Fruit fly (Drosophila melanogaster): Measurements from ENCODE around the gene CG6511.
A peak's percentile ranks its signal among the peaks of the same experiment; 100 is the strongest.

CG6511 gene

dm6 chr3L:8763794-8764193, 42.7 kb downstream of the CG6511 start:
- TF ChIP-seq Clk (GFP tag; optimal IDR thresholded peaks at IDR 0.05) (no peak), Hr96 (GFP tag; optimal IDR thresholded peaks at IDR 0.05) (no peak), bab1 (GFP tag; optimal IDR thresholded peaks at IDR 0.05) (no peak), CG1620 (GFP tag; optimal IDR thresholded peaks at IDR 0.05) (no peak), cic (GFP tag; optimal IDR thresholded peaks at IDR 0.05) (no peak), CG11617 (GFP tag; optimal IDR thresholded peaks at IDR 0.05) (no peak), CG14711 (tag; optimal IDR thresholded peaks at IDR 0.05) (no peak)

DNA sequence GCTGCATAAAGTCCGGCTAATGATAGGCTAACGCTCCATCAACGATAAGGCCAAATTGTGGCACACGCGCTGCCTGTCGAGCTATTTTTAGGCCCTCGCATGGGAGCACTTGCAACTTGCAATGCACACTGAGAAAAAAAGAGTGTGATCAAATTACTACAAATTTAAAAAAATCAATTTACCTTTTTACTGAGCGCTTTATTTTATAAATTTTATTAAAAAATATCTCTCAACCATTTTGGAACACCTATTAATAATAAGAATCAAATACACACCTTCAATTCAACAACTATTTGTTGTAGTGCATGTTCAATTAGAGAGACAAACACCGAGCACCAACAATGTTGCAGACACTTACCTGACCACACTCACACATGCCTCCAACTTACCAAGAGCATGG, 44.4 kb downstream of the CG6511 start:
- TF ChIP-seq CG12768 (GFP tag; optimal IDR thresholded peaks at IDR 0.05) = no peak
- TF ChIP-seq Crg-1 (GFP tag; optimal IDR thresholded peaks at IDR 0.05) = no peak
- no peak for TF ChIP-seq Clk (GFP tag; optimal IDR thresholded peaks at IDR 0.05)
- no peak for TF ChIP-seq ovo (GFP tag; optimal IDR thresholded peaks at IDR 0.05)
- TF ChIP-seq CG5204 (GFP tag; optimal IDR thresholded peaks at IDR 0.05) = no peak
- TF ChIP-seq toe (GFP tag; optimal IDR thresholded peaks at IDR 0.05) = no peak
- no peak for TF ChIP-seq CG11617 (GFP tag; optimal IDR thresholded peaks at IDR 0.05)
- TF ChIP-seq kay (GFP tag; ENCODE audit: borderline replicate concordance) = no peak

dm6 chr3L:8765969-8766538, 44.9 kb downstream of the CG6511 start:
- TF ChIP-seq ovo (GFP tag; optimal IDR thresholded peaks at IDR 0.05) = peak; percentile 82
- peak; percentile 92 for TF ChIP-seq CG33017 (tag; optimal IDR thresholded peaks at IDR 0.05)
- peak; percentile 35 for TF ChIP-seq cic (GFP tag; optimal IDR thresholded peaks at IDR 0.05)
- peak; percentile 77 for TF ChIP-seq Clk (GFP tag; optimal IDR thresholded peaks at IDR 0.05)
- TF ChIP-seq pad (GFP tag; optimal IDR thresholded peaks at IDR 0.05) = peak; percentile 71
- peak; percentile 93 for TF ChIP-seq Hr96 (GFP tag; optimal IDR thresholded peaks at IDR 0.05)
- peak; percentile 92 for TF ChIP-seq CG7101 (tag; optimal IDR thresholded peaks at IDR 0.05)
- peak; percentile 71 for TF ChIP-seq Mnt (GFP tag; optimal IDR thresholded peaks at IDR 0.05)
- TF ChIP-seq bab1 (GFP tag; optimal IDR thresholded peaks at IDR 0.05) = peak; percentile 95
- TF ChIP-seq CG7045 (GFP tag; optimal IDR thresholded peaks at IDR 0.05) = peak; percentile 90
- TF ChIP-seq toe (GFP tag; optimal IDR thresholded peaks at IDR 0.05) = peak; percentile 69
- TF ChIP-seq Crg-1 (GFP tag; optimal IDR thresholded peaks at IDR 0.05) = peak; percentile 97
- peak; percentile 91 for TF ChIP-seq CG1620 (GFP tag; optimal IDR thresholded peaks at IDR 0.05)
- peak; percentile 87 for TF ChIP-seq CG12768 (GFP tag; optimal IDR thresholded peaks at IDR 0.05)
- no peak for TF ChIP-seq cnc (optimal IDR thresholded peaks at IDR 0.05)
- peak; percentile 76 for TF ChIP-seq CG14711 (tag; optimal IDR thresholded peaks at IDR 0.05)
- TF ChIP-seq CG11617 (GFP tag; optimal IDR thresholded peaks at IDR 0.05) = peak; percentile 94
- TF ChIP-seq kay (GFP tag; ENCODE audit: borderline replicate concordance) = no peak
- TF ChIP-seq CG5204 (GFP tag; optimal IDR thresholded peaks at IDR 0.05) = peak; percentile 95
- TF ChIP-seq tj (GFP tag; optimal IDR thresholded peaks at IDR 0.05) = peak; percentile 74

- TF ChIP-seq Crg-1 (GFP tag; optimal IDR thresholded peaks at IDR 0.05) (peak; percentile 83), CG12768 (GFP tag; optimal IDR thresholded peaks at IDR 0.05) (peak; percentile 88), CG11617 (GFP tag; optimal IDR thresholded peaks at IDR 0.05) (peak; percentile 88), ovo (GFP tag; optimal IDR thresholded peaks at IDR 0.05) (peak; percentile 19), toe (GFP tag; optimal IDR thresholded peaks at IDR 0.05) (peak; percentile 77), CG5204 (GFP tag; optimal IDR thresholded peaks at IDR 0.05) (peak; percentile 84), cic (GFP tag; optimal IDR thresholded peaks at IDR 0.05) (peak; percentile 46), CG7045 (GFP tag; optimal IDR thresholded peaks at IDR 0.05) (peak; percentile 84), pad (GFP tag; optimal IDR thresholded peaks at IDR 0.05) (peak; percentile 63), tj (GFP tag; optimal IDR thresholded peaks at IDR 0.05) (peak; percentile 44), Hr96 (GFP tag; optimal IDR thresholded peaks at IDR 0.05) (peak; percentile 76), cnc (optimal IDR thresholded peaks at IDR 0.05) (no peak), CG1620 (GFP tag; optimal IDR thresholded peaks at IDR 0.05) (peak; percentile 43), CG14711 (tag; optimal IDR thresholded peaks at IDR 0.05) (peak; percentile 64), CG7101 (tag; optimal IDR thresholded peaks at IDR 0.05) (peak; percentile 76), bab1 (GFP tag; optimal IDR thresholded peaks at IDR 0.05) (peak; percentile 96), kay (GFP tag; ENCODE audit: borderline replicate concordance) (peak; percentile 83), Mnt (GFP tag; optimal IDR thresholded peaks at IDR 0.05) (peak; percentile 50), Clk (GFP tag; optimal IDR thresholded peaks at IDR 0.05) (peak; percentile 68), CG33017 (tag; optimal IDR thresholded peaks at IDR 0.05) (peak; percentile 82)
These were observed 46.8 kb downstream of the CG6511 start for dm6 chr3L:8767876-8768275.

DNA sequence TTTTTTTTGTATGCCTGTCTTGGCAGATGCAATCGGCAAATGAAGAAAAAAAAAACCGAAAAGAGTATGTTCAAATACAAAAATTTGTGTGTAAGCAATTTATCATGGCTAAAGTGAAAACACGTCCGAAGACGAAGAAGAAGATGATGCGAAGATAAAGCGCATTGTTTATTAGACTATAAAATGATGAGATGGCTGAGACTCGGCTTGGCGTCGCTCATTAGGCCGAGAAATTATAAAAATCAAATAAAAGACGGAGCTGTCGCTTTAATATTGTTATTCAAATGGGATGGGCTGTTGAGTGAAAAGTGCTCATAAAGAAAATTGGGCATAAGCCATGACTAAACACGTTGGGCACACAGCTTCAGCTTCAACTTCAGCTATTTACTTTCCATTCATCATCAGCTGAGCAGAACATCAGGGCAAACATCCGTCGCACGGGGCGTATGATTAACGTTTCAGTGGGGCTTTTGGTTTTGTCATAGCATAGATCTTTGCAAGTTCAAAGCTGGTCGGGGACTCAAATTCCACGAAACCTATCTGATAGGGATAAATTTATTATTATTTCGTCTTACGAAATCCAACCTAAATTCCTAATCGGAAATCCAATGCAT, 49.6 kb downstream of the CG6511 start:
- TF ChIP-seq kay (GFP tag; ENCODE audit: borderline replicate concordance) = no peak
- no peak for TF ChIP-seq CG1620 (GFP tag; optimal IDR thresholded peaks at IDR 0.05)
- TF ChIP-seq cic (GFP tag; optimal IDR thresholded peaks at IDR 0.05) = no peak
- TF ChIP-seq CG7101 (tag; optimal IDR thresholded peaks at IDR 0.05) = no peak
- TF ChIP-seq toe (GFP tag; optimal IDR thresholded peaks at IDR 0.05) = no peak
- TF ChIP-seq CG7045 (GFP tag; optimal IDR thresholded peaks at IDR 0.05) = no peak
- TF ChIP-seq Clk (GFP tag; optimal IDR thresholded peaks at IDR 0.05) = no peak
- no peak for TF ChIP-seq CG12768 (GFP tag; optimal IDR thresholded peaks at IDR 0.05)
- TF ChIP-seq tj (GFP tag; optimal IDR thresholded peaks at IDR 0.05) = no peak
- no peak for TF ChIP-seq Mnt (GFP tag; optimal IDR thresholded peaks at IDR 0.05)
- no peak for TF ChIP-seq CG33017 (tag; optimal IDR thresholded peaks at IDR 0.05)
- TF ChIP-seq pad (GFP tag; optimal IDR thresholded peaks at IDR 0.05) = no peak
- TF ChIP-seq CG14711 (tag; optimal IDR thresholded peaks at IDR 0.05) = no peak
- TF ChIP-seq ovo (GFP tag; optimal IDR thresholded peaks at IDR 0.05) = no peak
- no peak for TF ChIP-seq bab1 (GFP tag; optimal IDR thresholded peaks at IDR 0.05)
- TF ChIP-seq CG5204 (GFP tag; optimal IDR thresholded peaks at IDR 0.05) = no peak
- no peak for TF ChIP-seq Hr96 (GFP tag; optimal IDR thresholded peaks at IDR 0.05)
- no peak for TF ChIP-seq Crg-1 (GFP tag; optimal IDR thresholded peaks at IDR 0.05)
- TF ChIP-seq CG11617 (GFP tag; optimal IDR thresholded peaks at IDR 0.05) = no peak
- TF ChIP-seq cnc (optimal IDR thresholded peaks at IDR 0.05) = no peak
